Worm (Caenorhabditis elegans): ENCODE data around the gene T07F10.3.

The T07F10.3 gene

ce11 chrV:12879349-12879748 is 9.5 kb upstream of the T07F10.3 start:
- TF ChIP-seq nhr-28 (tag; optimal IDR thresholded peaks at IDR 0.05) (peak; percentile 39), hlh-11 (tag; optimal IDR thresholded peaks at IDR 0.05) (peak; percentile 32), nhr-10 (tag; optimal IDR thresholded peaks at IDR 0.05) (no peak), mxl-3 (GFP tag; optimal IDR thresholded peaks at IDR 0.05) (peak; percentile 51)

- TF ChIP-seq ceh-62 (tag; optimal IDR thresholded peaks at IDR 0.05): no peak
- peak; percentile 52 for TF ChIP-seq pqm-1 (tag; optimal IDR thresholded peaks at IDR 0.05)
- TF ChIP-seq dmd-6 (GFP tag; IDR thresholded peaks at IDR 0.05): peak; percentile 48; the same call in 1 of the 2 replicates
- peak; percentile 7 for TF ChIP-seq nhr-6 (tag; optimal IDR thresholded peaks at IDR 0.05)
- TF ChIP-seq lin-38 (GFP tag; IDR thresholded peaks at IDR 0.05): no peak
Observed at ce11 chrV:12877579-12877978, 7.7 kb upstream of the T07F10.3 start.

- TF ChIP-seq lin-1 (GFP tag; IDR thresholded peaks at IDR 0.05) (0 out of 2 replicates have a peak, but pooled peaks have one; percentile 29), hlh-11 (tag; optimal IDR thresholded peaks at IDR 0.05) (peak; percentile 59), nhr-28 (tag; optimal IDR thresholded peaks at IDR 0.05) (peak; percentile 69), hlh-30 (tag; optimal IDR thresholded peaks at IDR 0.05; ENCODE audit: insufficient read depth) (peak; percentile 60), nhr-42 (GFP tag; IDR thresholded peaks at IDR 0.05) (no peak), dmd-6 (GFP tag; IDR thresholded peaks at IDR 0.05) (peak; percentile 52), dve-1 (tag; optimal IDR thresholded peaks at IDR 0.05; ENCODE audit: insufficient read depth) (peak; percentile 46), aha-1 (tag) (peak; percentile 35), pqm-1 (tag; optimal IDR thresholded peaks at IDR 0.05) (peak; percentile 38), R02D3.7 (tag; optimal IDR thresholded peaks at IDR 0.05) (no peak), ceh-62 (tag; optimal IDR thresholded peaks at IDR 0.05) (no peak), madf-9 (GFP tag; conservative IDR thresholded peaks at IDR 0.05) (no peak), mdl-1 (tag; optimal IDR thresholded peaks at IDR 0.05) (peak in 1 of 2 experiments; percentile 20), daf-16 (GFP tag; optimal IDR thresholded peaks at IDR 0.05) (no peak), daf-16 (tag; optimal IDR thresholded peaks at IDR 0.05) (peak; percentile 84)
Observed at ce11 chrV:12876708-12877107, 6.9 kb upstream of the T07F10.3 start.

ce11 chrV:12875850-12876249 is 6.0 kb upstream of the T07F10.3 start:
- TF ChIP-seq nhr-41 (GFP tag; IDR thresholded peaks at IDR 0.05): no peak
- TF ChIP-seq mdt-29 (GFP tag; IDR thresholded peaks at IDR 0.05): no peak
- TF ChIP-seq dpl-1 (GFP tag; optimal IDR thresholded peaks at IDR 0.05): no peak
- TF ChIP-seq tag-97 (GFP tag; IDR thresholded peaks at IDR 0.05): no peak
- no peak for TF ChIP-seq nhr-237 (tag; optimal IDR thresholded peaks at IDR 0.05)
- peak in 1 of 2 experiments; percentile 93 for TF ChIP-seq unc-62 (GFP tag; optimal IDR thresholded peaks at IDR 0.05 in 1 of 2)
- TF ChIP-seq unc-62 (tag; optimal IDR thresholded peaks at IDR 0.05): no peak
- TF ChIP-seq saeg-2 (GFP tag; IDR thresholded peaks at IDR 0.05): no peak
- TF ChIP-seq nhr-28 (tag; optimal IDR thresholded peaks at IDR 0.05): peak; percentile 33
- TF ChIP-seq php-3 (GFP tag; IDR thresholded peaks at IDR 0.05): no peak
- TF ChIP-seq nhr-11 (tag; optimal IDR thresholded peaks at IDR 0.05): no peak
- TF ChIP-seq spr-3 (GFP tag; optimal IDR thresholded peaks at IDR 0.05): no peak
- no peak for TF ChIP-seq nhr-10 (tag; optimal IDR thresholded peaks at IDR 0.05)

ce11 chrV:12871753-12872152 is 1.9 kb upstream of the T07F10.3 start, which contains the start of gene bus-19:
TSS of gene bus-19 (plus strand) at chrV:12872053.
- TF ChIP-seq madf-9 (GFP tag; conservative IDR thresholded peaks at IDR 0.05): no peak
- no peak for TF ChIP-seq ctbp-1 (GFP tag; IDR thresholded peaks at IDR 0.05)
- TF ChIP-seq ZK546.5 (tag; optimal IDR thresholded peaks at IDR 0.05): no peak
- TF ChIP-seq dmd-8 (GFP tag; IDR thresholded peaks at IDR 0.05): no peak
- TF ChIP-seq unc-62 (GFP tag; optimal IDR thresholded peaks at IDR 0.05 in 1 of 2): peak in 1 of 2 experiments; percentile 4
- no peak for TF ChIP-seq unc-62 (tag; optimal IDR thresholded peaks at IDR 0.05)
- TF ChIP-seq ztf-7 (tag; optimal IDR thresholded peaks at IDR 0.05): no peak

All from whole organism, L4 larva.